Worm (Caenorhabditis elegans) whole organism, L2 larva: ENCODE data around the gene ins-6.

ENCODE experiments used
- F13H6.1 ChIP-seq: sonication (generic microtip); optimal IDR thresholded peaks from 2 replicates; lab custom pipeline; 2016; ENCODE audit warnings: missing genetic modification characterization, missing compliant biosample characterization
- R02D3.7 ChIP-seq: fragments of 150-350 bp; optimal IDR thresholded peaks from 2 replicates; lab custom pipeline; 2014; ENCODE audit warnings: missing biosample characterization, missing genetic modification characterization
- ZK546.5 ChIP-seq: sonication (generic microtip); optimal IDR thresholded peaks from 2 replicates; lab custom pipeline; 2017; ENCODE audit warnings: missing biosample characterization, missing genetic modification characterization
- alr-1 ChIP-seq: fragments of 150-350 bp; optimal IDR thresholded peaks from 2 replicates; lab custom pipeline; 2014; ENCODE audit warnings: missing biosample characterization, missing genetic modification characterization
- aly-2 ChIP-seq: fragments of 150-350 bp; optimal IDR thresholded peaks from 2 replicates; lab custom pipeline; 2014; ENCODE audit warnings: missing biosample characterization, missing genetic modification characterization
- ama-1 ChIP-seq: fragments of 150-350 bp; optimal IDR thresholded peaks from 2 replicates; lab custom pipeline; 2018; ENCODE audit warnings: inconsistent platforms
- blmp-1 ChIP-seq: sonication (generic microtip); optimal IDR thresholded peaks from 2 replicates; lab custom pipeline; 2017; ENCODE audit warnings: missing genetic modification characterization, mild to moderate bottlenecking, missing compliant biosample characterization, antibody characterized with exemption, moderate library complexity; ENCODE audit not compliant: insufficient read depth
- ceh-16 ChIP-seq: fragments of 150-350 bp; optimal IDR thresholded peaks from 2 replicates; lab custom pipeline; 2014; ENCODE audit warnings: missing biosample characterization, missing genetic modification characterization
- ceh-82 ChIP-seq: fragments of 150-350 bp; optimal IDR thresholded peaks from 2 replicates; lab custom pipeline; 2014; ENCODE audit warnings: missing biosample characterization, missing genetic modification characterization
- crh-2 ChIP-seq: sonication (generic microtip); optimal IDR thresholded peaks from 2 replicates; lab custom pipeline; 2017; ENCODE audit warnings: missing biosample characterization, missing genetic modification characterization
- dmd-4 ChIP-seq: sonication (generic microtip); optimal IDR thresholded peaks from 2 replicates; lab custom pipeline; 2017; ENCODE audit warnings: missing biosample characterization, missing genetic modification characterization
- egl-27 ChIP-seq: sonication (generic microtip); optimal IDR thresholded peaks from 3 replicates; lab custom pipeline; 2017; ENCODE audit warnings: missing biosample characterization, missing genetic modification reagents, missing genetic modification characterization
- elt-1 ChIP-seq: fragments of 150-350 bp; optimal IDR thresholded peaks from 2 replicates; lab custom pipeline; 2014; ENCODE audit warnings: missing biosample characterization, missing genetic modification characterization
- elt-3 ChIP-seq: sonication (generic microtip); optimal IDR thresholded peaks from 2 replicates; lab custom pipeline; 2017; ENCODE audit warnings: missing biosample characterization, missing genetic modification characterization
- fos-1 ChIP-seq: fragments of 150-350 bp; optimal IDR thresholded peaks from 2 replicates; lab custom pipeline; 2014; ENCODE audit warnings: missing biosample characterization, missing genetic modification characterization
- gmeb-1 ChIP-seq: fragments of 150-350 bp; optimal IDR thresholded peaks from 2 replicates; lab custom pipeline; 2014; ENCODE audit warnings: missing biosample characterization, missing genetic modification characterization
- lin-11 ChIP-seq: fragments of 150-350 bp; sonication (generic microtip); optimal IDR thresholded peaks from 2 replicates; lab custom pipeline; 2014; ENCODE audit warnings: missing biosample characterization, missing genetic modification characterization, inconsistent platforms, mixed read lengths
- lin-13 ChIP-seq: fragments of 150-350 bp; optimal IDR thresholded peaks from 2 replicates; lab custom pipeline; 2014; ENCODE audit warnings: missing biosample characterization, missing genetic modification reagents, missing genetic modification characterization
- lin-39 ChIP-seq: fragments of 150-350 bp; optimal IDR thresholded peaks from 2 replicates; lab custom pipeline; 2014; ENCODE audit warnings: missing biosample characterization, missing genetic modification reagents, missing genetic modification characterization
- mab-5 ChIP-seq: fragments of 150-350 bp; optimal IDR thresholded peaks from 2 replicates; lab custom pipeline; 2014; ENCODE audit warnings: missing biosample characterization, missing genetic modification characterization
- mbf-1 ChIP-seq: sonication (generic microtip); optimal IDR thresholded peaks from 2 replicates; lab custom pipeline; 2017; ENCODE audit warnings: missing biosample characterization, missing genetic modification characterization
- mdl-1 ChIP-seq, 2 experiments: fragments of 150-350 bp in 1 of 2; sonication (generic microtip) in 1 of 2; optimal IDR thresholded peaks; 2 replicates each; lab custom pipeline; 2017; ENCODE audit warnings: missing biosample characterization in 2 of 2, missing genetic modification characterization in 2 of 2
- nhr-10 ChIP-seq: sonication (generic microtip); optimal IDR thresholded peaks from 2 replicates; lab custom pipeline; 2017; ENCODE audit warnings: missing biosample characterization, missing genetic modification characterization
- nhr-11 ChIP-seq: fragments of 150-350 bp; optimal IDR thresholded peaks from 2 replicates; lab custom pipeline; 2014; ENCODE audit warnings: missing biosample characterization, missing genetic modification characterization
- nhr-12 ChIP-seq: fragments of 150-350 bp; optimal IDR thresholded peaks from 2 replicates; lab custom pipeline; 2014; ENCODE audit warnings: missing biosample characterization, missing genetic modification characterization
- nhr-129 ChIP-seq: fragments of 150-350 bp; optimal IDR thresholded peaks from 2 replicates; lab custom pipeline; 2014; ENCODE audit warnings: missing biosample characterization, missing genetic modification characterization
- nhr-21 ChIP-seq: fragments of 150-350 bp; optimal IDR thresholded peaks from 2 replicates; lab custom pipeline; 2014; ENCODE audit warnings: missing biosample characterization, missing genetic modification characterization
- nhr-23 ChIP-seq: fragments of 150-350 bp; optimal IDR thresholded peaks from 2 replicates; lab custom pipeline; 2014; ENCODE audit warnings: missing biosample characterization, missing genetic modification reagents, missing genetic modification characterization
- nhr-237 ChIP-seq: fragments of 150-350 bp; optimal IDR thresholded peaks from 2 replicates; lab custom pipeline; 2014; ENCODE audit warnings: missing biosample characterization, missing genetic modification characterization
- nhr-25 ChIP-seq: fragments of 150-350 bp; sonication (generic microtip); optimal IDR thresholded peaks from 3 replicates; lab custom pipeline; 2014; ENCODE audit warnings: missing biosample characterization, missing genetic modification characterization
- nhr-6 ChIP-seq: fragments of 150-350 bp; optimal IDR thresholded peaks from 2 replicates; lab custom pipeline; 2014; ENCODE audit warnings: missing biosample characterization, missing genetic modification characterization
- nhr-77 ChIP-seq: fragments of 150-350 bp; optimal IDR thresholded peaks from 2 replicates; lab custom pipeline; 2014; ENCODE audit warnings: missing biosample characterization, missing genetic modification characterization
- peb-1 ChIP-seq: fragments of 150-350 bp; optimal IDR thresholded peaks from 2 replicates; lab custom pipeline; 2014; ENCODE audit warnings: missing biosample characterization, missing genetic modification characterization
- sem-4 ChIP-seq: fragments of 150-350 bp; optimal IDR thresholded peaks from 2 replicates; lab custom pipeline; 2014; ENCODE audit warnings: missing biosample characterization, missing genetic modification reagents, missing genetic modification characterization
- skn-1 ChIP-seq: sonication (generic microtip); optimal IDR thresholded peaks from 2 replicates; lab custom pipeline; 2017; ENCODE audit warnings: missing biosample characterization, missing genetic modification characterization
- sma-3 ChIP-seq: sonication (generic microtip); optimal IDR thresholded peaks from 2 replicates; lab custom pipeline; 2016; ENCODE audit warnings: missing genetic modification reagents, missing genetic modification characterization, missing compliant biosample characterization
- sma-9 ChIP-seq, 2 experiments: fragments of 150-350 bp in 1 of 2; sonication (generic microtip) in 1 of 2; optimal IDR thresholded peaks; 2 replicates each; lab custom pipeline; 2014 to 2016; ENCODE audit warnings: missing genetic modification characterization in 2 of 2, mild to moderate bottlenecking in 1 of 2, missing biosample characterization in 1 of 2, missing compliant biosample characterization in 1 of 2, missing genetic modification reagents in 1 of 2, moderate library complexity in 1 of 2
- unc-39 ChIP-seq: fragments of 150-350 bp; optimal IDR thresholded peaks from 2 replicates; lab custom pipeline; 2014; ENCODE audit warnings: missing biosample characterization, missing genetic modification characterization
- unc-55 ChIP-seq: fragments of 150-350 bp; sonication (generic microtip); optimal IDR thresholded peaks from 3 replicates; lab custom pipeline; 2014; ENCODE audit warnings: missing biosample characterization, missing genetic modification reagents, missing genetic modification characterization
- unc-62 ChIP-seq: fragments of 150-350 bp; optimal IDR thresholded peaks from 2 replicates; lab custom pipeline; 2014; ENCODE audit warnings: missing biosample characterization, missing genetic modification reagents, missing genetic modification characterization
- zag-1 ChIP-seq: fragments of 150-350 bp; optimal IDR thresholded peaks from 2 replicates; lab custom pipeline; 2014; ENCODE audit warnings: missing biosample characterization, missing genetic modification characterization
- ztf-1 ChIP-seq: fragments of 200-800 bp; sonication (Bioruptor generic); conservative IDR thresholded peaks from 2 replicates; pipeline ENCODE4 v1.3.6; 2022; ENCODE audit warnings: missing genetic modification characterization, missing compliant biosample characterization
- ztf-11 ChIP-seq: sonication (generic microtip); optimal IDR thresholded peaks from 2 replicates; lab custom pipeline; 2017; ENCODE audit warnings: missing biosample characterization, missing genetic modification characterization
- ztf-4 ChIP-seq: fragments of 150-350 bp; optimal IDR thresholded peaks from 2 replicates; lab custom pipeline; 2014; ENCODE audit warnings: missing biosample characterization, missing genetic modification characterization

ins-6 gene

DNA sequence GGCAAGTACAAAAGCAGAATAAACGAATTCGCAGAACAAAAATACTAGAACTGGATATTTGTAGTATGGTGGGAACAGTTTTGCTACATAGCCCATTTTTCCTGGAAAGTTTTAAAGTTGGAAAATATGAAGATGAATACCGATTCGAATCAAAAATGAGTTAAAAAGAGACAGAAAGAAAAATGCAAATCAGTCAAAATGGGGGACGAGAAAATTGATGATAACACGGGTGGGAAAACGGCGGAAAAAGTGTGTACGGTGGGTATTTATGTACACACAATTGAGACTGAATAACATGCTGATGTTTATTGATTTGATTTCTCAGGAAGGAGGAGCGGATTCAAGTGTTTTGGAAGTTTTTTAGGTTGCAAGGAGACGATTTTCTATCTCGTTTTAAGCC is 24.6 kb downstream of the ins-6 start, which contains the start of gene R12C12.9:
Gene R12C12.9, minus strand, starts transcription at position 101 of the 400 bp plus-strand sequence.
- TF ChIP-seq fos-1 (tag; lab: Kevin White, UChicago) (no peak), nhr-12 (tag; lab: Kevin White, UChicago) (no peak), elt-3 (tag; lab: Kevin White, UChicago) (no peak), nhr-25 (tag; lab: Kevin White, UChicago) (no peak), sma-9 (GFP tag; optimal IDR thresholded peaks at IDR 0.05; lab: Kevin White, UChicago) (no peak), sma-9 (tag; optimal IDR thresholded peaks at IDR 0.05; lab: Kevin White, UChicago) (no peak), ZK546.5 (no peak), skn-1 (tag; lab: Kevin White, UChicago) (no peak), nhr-21 (tag; lab: Kevin White, UChicago) (no peak), ztf-4 (tag; lab: Kevin White, UChicago) (no peak), ztf-1 (no peak), nhr-77 (tag; lab: Kevin White, UChicago) (no peak), nhr-129 (no peak), sma-3 (no peak), ceh-16 (tag; lab: Kevin White, UChicago) (no peak), aly-2 (no peak), lin-13 (GFP tag; lab: Kevin White, UChicago) (no peak), R02D3.7 (tag; lab: Kevin White, UChicago) (no peak), nhr-6 (tag; lab: Kevin White, UChicago) (no peak), alr-1 (no peak)

DNA sequence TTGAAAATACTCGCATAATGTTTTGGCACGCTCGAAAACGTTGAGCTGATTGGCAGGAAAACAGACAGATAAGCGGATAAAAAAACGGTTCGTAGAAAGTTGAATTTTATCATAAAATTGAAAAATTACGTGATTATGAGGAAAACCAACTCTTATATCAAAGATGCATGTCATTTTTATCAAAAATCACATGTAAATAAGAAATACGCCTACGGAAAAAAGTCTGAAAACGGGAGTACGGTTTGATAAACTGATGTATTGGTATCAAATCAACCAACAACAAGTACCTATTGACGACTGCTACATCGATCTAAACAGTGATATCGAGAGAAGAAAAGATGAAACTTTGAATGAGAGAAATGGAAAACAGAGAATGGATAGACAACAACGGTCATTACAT is 25.4 kb downstream of the ins-6 start:
- TF ChIP-seq elt-1 (tag; lab: Kevin White, UChicago) = no peak
- TF ChIP-seq aly-2 = no peak
- TF ChIP-seq nhr-6 (tag; lab: Kevin White, UChicago) = no peak
- no peak for TF ChIP-seq ztf-11 (tag; lab: Kevin White, UChicago)
- no peak for TF ChIP-seq ztf-1
- TF ChIP-seq dmd-4 (tag; lab: Kevin White, UChicago) = no peak
- TF ChIP-seq ama-1 (lab: Kevin White, UChicago) = no peak
- TF ChIP-seq fos-1 (tag; lab: Kevin White, UChicago) = peak; percentile 37
- TF ChIP-seq sem-4 (tag; lab: Kevin White, UChicago) = no peak
- no peak for TF ChIP-seq gmeb-1 (tag; lab: Kevin White, UChicago)
- TF ChIP-seq lin-11 = no peak
- TF ChIP-seq egl-27 (tag; lab: Kevin White, UChicago) = no peak
- TF ChIP-seq nhr-237 (tag; lab: Kevin White, UChicago) = no peak
- TF ChIP-seq F13H6.1 (tag; lab: Kevin White, UChicago) = peak; percentile 3
- TF ChIP-seq sma-3 = no peak
- no peak for TF ChIP-seq ZK546.5
- no peak for TF ChIP-seq unc-39 (tag; lab: Kevin White, UChicago)
- peak; percentile 16 for TF ChIP-seq crh-2 (tag; lab: Kevin White, UChicago)
- no peak for TF ChIP-seq ceh-82
- no peak for TF ChIP-seq zag-1 (tag; lab: Kevin White, UChicago)
- TF ChIP-seq lin-39 (tag; lab: Kevin White, UChicago) = no peak
- no peak for TF ChIP-seq sma-9 (GFP tag; optimal IDR thresholded peaks at IDR 0.05; lab: Kevin White, UChicago)
- TF ChIP-seq sma-9 (tag; optimal IDR thresholded peaks at IDR 0.05; lab: Kevin White, UChicago) = no peak
- no peak for TF ChIP-seq ceh-16 (tag; lab: Kevin White, UChicago)
- no peak for TF ChIP-seq nhr-21 (tag; lab: Kevin White, UChicago)
- TF ChIP-seq nhr-25 (tag; lab: Kevin White, UChicago) = no peak
- TF ChIP-seq nhr-129 = peak; percentile 7
- TF ChIP-seq unc-62 (GFP tag; lab: Kevin White, UChicago) = no peak
- TF ChIP-seq alr-1 = no peak
- TF ChIP-seq mbf-1 (tag; lab: Kevin White, UChicago) = no peak

DNA sequence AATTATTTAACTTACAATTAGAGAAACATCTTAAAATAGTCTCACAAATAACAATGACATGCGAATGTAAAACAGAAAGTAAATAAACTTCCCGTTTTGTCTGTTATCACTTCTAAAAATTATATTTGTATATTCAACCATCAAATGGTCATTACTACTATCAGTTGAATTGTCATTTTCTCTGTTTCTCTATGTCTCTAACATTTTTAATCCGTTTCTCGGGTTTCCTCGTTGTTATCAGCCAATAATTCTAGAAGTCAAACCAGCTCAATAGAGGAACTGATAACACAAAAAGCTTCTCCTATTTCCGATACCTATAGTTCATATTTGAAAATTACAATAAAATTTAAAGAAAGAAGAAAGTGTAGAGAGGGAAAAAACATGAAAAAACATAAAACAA is 26.4 kb downstream of the ins-6 start:
- TF ChIP-seq ceh-16 (tag; lab: Kevin White, UChicago) = no peak
- TF ChIP-seq nhr-77 (tag; lab: Kevin White, UChicago) = no peak
- TF ChIP-seq sma-3 = peak; percentile 61
- no peak for TF ChIP-seq alr-1
- peak; percentile 99 for TF ChIP-seq fos-1 (tag; lab: Kevin White, UChicago)
- TF ChIP-seq crh-2 (tag; lab: Kevin White, UChicago) = peak; percentile 86
- no peak for TF ChIP-seq unc-55 (GFP tag; lab: Kevin White, UChicago)
- TF ChIP-seq elt-1 (tag; lab: Kevin White, UChicago) = no peak
- no peak for TF ChIP-seq nhr-21 (tag; lab: Kevin White, UChicago)
- TF ChIP-seq nhr-10 (tag; lab: Kevin White, UChicago) = no peak
- TF ChIP-seq skn-1 (tag; lab: Kevin White, UChicago) = peak; percentile 89
- TF ChIP-seq R02D3.7 (tag; lab: Kevin White, UChicago) = no peak
- TF ChIP-seq lin-11 = no peak
- TF ChIP-seq sem-4 (tag; lab: Kevin White, UChicago) = no peak
- TF ChIP-seq mbf-1 (tag; lab: Kevin White, UChicago) = no peak
- no peak for TF ChIP-seq ama-1 (lab: Kevin White, UChicago)
- TF ChIP-seq mdl-1 (tag; optimal IDR thresholded peaks at IDR 0.05; lab: Kevin White, UChicago) = no peak
- TF ChIP-seq nhr-237 (tag; lab: Kevin White, UChicago) = no peak
- TF ChIP-seq dmd-4 (tag; lab: Kevin White, UChicago) = no peak
- no peak for TF ChIP-seq mab-5 (tag; lab: Kevin White, UChicago)
- TF ChIP-seq elt-3 (tag; lab: Kevin White, UChicago) = no peak
- no peak for TF ChIP-seq ceh-82
- no peak for TF ChIP-seq nhr-23
- peak; percentile 74 for TF ChIP-seq gmeb-1 (tag; lab: Kevin White, UChicago)
- peak; percentile 28 for TF ChIP-seq lin-13 (GFP tag; lab: Kevin White, UChicago)
- peak; percentile 84 for TF ChIP-seq sma-9 (GFP tag; optimal IDR thresholded peaks at IDR 0.05; lab: Kevin White, UChicago)
- no peak for TF ChIP-seq sma-9 (tag; optimal IDR thresholded peaks at IDR 0.05; lab: Kevin White, UChicago)
- no peak for TF ChIP-seq nhr-6 (tag; lab: Kevin White, UChicago)
- TF ChIP-seq ZK546.5 = no peak
- TF ChIP-seq nhr-11 (tag; lab: Kevin White, UChicago) = no peak
- TF ChIP-seq ztf-4 (tag; lab: Kevin White, UChicago) = no peak
- TF ChIP-seq lin-39 (tag; lab: Kevin White, UChicago) = no peak
- TF ChIP-seq blmp-1 (tag; lab: Kevin White, UChicago) = no peak
- no peak for TF ChIP-seq zag-1 (tag; lab: Kevin White, UChicago)
- TF ChIP-seq F13H6.1 (tag; lab: Kevin White, UChicago) = peak; percentile 78
- TF ChIP-seq peb-1 = no peak
- no peak for TF ChIP-seq unc-62 (GFP tag; lab: Kevin White, UChicago)
